Fruit fly (Drosophila melanogaster) S2 (cell line): ENCODE data around the gene Edg91.

Experiments
- CG8478 ChIP-seq: fragments of >200 bp; optimal IDR thresholded peaks from 2 replicates; lab custom pipeline; 2018
- CTCF ChIP-seq, 2 experiments: fragments of >200 bp; optimal IDR thresholded peaks; 2 replicates each; lab custom pipeline; 2018

DNA sequence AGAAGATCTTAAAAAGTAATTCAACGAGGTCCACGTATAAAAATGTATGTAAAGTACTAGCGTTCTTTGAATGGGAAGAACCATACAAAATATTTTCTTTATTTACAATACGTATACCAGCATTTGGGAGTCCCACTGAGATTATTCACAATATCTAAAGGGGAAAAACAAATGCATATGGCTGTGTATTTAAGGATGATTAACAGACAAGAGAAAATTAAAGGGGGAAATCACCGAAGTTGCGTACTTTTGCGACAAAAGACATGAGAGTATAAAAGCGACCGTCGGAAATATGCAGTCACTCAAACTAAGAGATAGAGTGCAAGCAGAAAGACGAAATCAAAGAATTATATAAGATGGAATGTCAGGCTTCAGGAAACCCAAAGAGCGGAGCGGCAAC is 13.7 kb upstream of the Edg91 start, which contains the start of gene AttD:
- TF ChIP-seq CG8478 (lab: Kevin White, UChicago) (no peak), CTCF (optimal IDR thresholded peaks at IDR 0.05; lab: Kevin White, UChicago) (no peak)
